Fruit fly (Drosophila melanogaster) whole organism, embryonic: ENCODE data around the gene CRAT.

Source experiments
- Bdp1 ChIP-seq: fragments of 200-800 bp; sonication (Bioruptor generic); optimal IDR thresholded peaks from 3 replicates; lab custom pipeline; 2016; ENCODE audit warnings: missing biosample characterization, missing genetic modification characterization
- CG10543 ChIP-seq: fragments of 200-800 bp; sonication (Bioruptor generic); optimal IDR thresholded peaks from 3 replicates; lab custom pipeline; 2017; ENCODE audit warnings: missing biosample characterization, mild to moderate bottlenecking, missing genetic modification characterization, moderate library complexity
- CG10565 ChIP-seq: fragments of 200-800 bp; sonication (Bioruptor generic); optimal IDR thresholded peaks from 3 replicates; lab custom pipeline; 2016; ENCODE audit warnings: missing biosample characterization, mild to moderate bottlenecking, missing genetic modification characterization
- CG12769 ChIP-seq: fragments of 200-800 bp; sonication (Bioruptor generic); optimal IDR thresholded peaks from 2 replicates; lab custom pipeline; 2019; ENCODE audit warnings: missing biosample characterization, mild to moderate bottlenecking, missing genetic modification characterization, moderate library complexity
- CG13424 ChIP-seq: fragments of 200-800 bp; sonication (Bioruptor generic); optimal IDR thresholded peaks from 2 replicates; lab custom pipeline; 2019; ENCODE audit warnings: missing biosample characterization, mild to moderate bottlenecking, missing genetic modification characterization, moderate library complexity
- CG13775 ChIP-seq: fragments of 200-800 bp; sonication (Bioruptor generic); optimal IDR thresholded peaks from 3 replicates; lab custom pipeline; 2017; ENCODE audit warnings: missing biosample characterization, mild to moderate bottlenecking, missing genetic modification characterization
- CG1792 ChIP-seq: fragments of 200-800 bp; sonication (Bioruptor generic); optimal IDR thresholded peaks from 2 replicates; lab custom pipeline; 2016; ENCODE audit warnings: missing biosample characterization, missing genetic modification characterization
- CG2129 ChIP-seq: fragments of 200-800 bp; sonication (Bioruptor generic); IDR thresholded peaks from 2 replicates; pipeline ENCODE4 v1.3.6; 2022; ENCODE audit warnings: missing biosample characterization, missing genetic modification characterization; ENCODE audit not compliant: partially characterized antibody
- CG2678 ChIP-seq: fragments of 200-800 bp; sonication (Bioruptor generic); optimal IDR thresholded peaks from 3 replicates; lab custom pipeline; 2019; ENCODE audit warnings: missing biosample characterization, mild to moderate bottlenecking, missing genetic modification characterization, moderate library complexity
- CG34376 ChIP-seq: fragments of 200-800 bp; sonication (Bioruptor generic); optimal IDR thresholded peaks from 2 replicates; lab custom pipeline; 2018; ENCODE audit warnings: missing biosample characterization, mild to moderate bottlenecking, missing genetic modification characterization
- CG3847 ChIP-seq: fragments of 200-800 bp; sonication (Bioruptor generic); IDR thresholded peaks from 2 replicates; pipeline ENCODE4 v1.3.6; 2022; ENCODE audit warnings: missing biosample characterization, missing genetic modification characterization
- CG4404 ChIP-seq: fragments of 200-800 bp; sonication (Bioruptor generic); IDR thresholded peaks from 2 replicates; pipeline ENCODE4 v1.3.6; 2022; ENCODE audit warnings: missing biosample characterization, missing genetic modification characterization
- CG6765 ChIP-seq: fragments of 200-800 bp; sonication (Bioruptor generic); optimal IDR thresholded peaks from 3 replicates; lab custom pipeline; 2017; ENCODE audit warnings: missing biosample characterization, mild to moderate bottlenecking, missing genetic modification characterization
- CG8359 ChIP-seq: fragments of 200-800 bp; sonication (Bioruptor generic); optimal IDR thresholded peaks from 2 replicates; lab custom pipeline; 2017; ENCODE audit warnings: missing biosample characterization, mild to moderate bottlenecking, missing genetic modification characterization, borderline replicate concordance
- CG9817 ChIP-seq: fragments of 200-800 bp; sonication (Bioruptor generic); optimal IDR thresholded peaks from 2 replicates; lab custom pipeline; 2018; ENCODE audit warnings: missing biosample characterization, mild to moderate bottlenecking, missing genetic modification characterization, moderate library complexity
- D19A ChIP-seq: fragments of 200-800 bp; optimal IDR thresholded peaks from 3 replicates; lab custom pipeline; 2019; ENCODE audit warnings: missing biosample characterization, mild to moderate bottlenecking, missing genetic modification characterization, moderate library complexity
- Ets65A ChIP-seq: fragments of 200-800 bp; sonication (Bioruptor generic); peaks from one replicate; lab custom pipeline; 2016; ENCODE audit warnings: missing biosample characterization, missing genetic modification characterization
- Ets97D ChIP-seq: fragments of 200-800 bp; sonication (Bioruptor generic); optimal IDR thresholded peaks from 3 replicates; lab custom pipeline; 2016; ENCODE audit warnings: missing biosample characterization, missing genetic modification characterization
- Hr78 ChIP-seq, 2 experiments: fragments of 200-800 bp in 1 of 2; fragments of >200 bp in 1 of 2; sonication (Bioruptor generic) in 1 of 2; optimal IDR thresholded peaks; 2 replicates each; lab custom pipeline; 2017 to 2019; ENCODE audit warnings: missing biosample characterization in 2 of 2, missing genetic modification characterization in 2 of 2, mild to moderate bottlenecking in 1 of 2, moderate library complexity in 1 of 2
- Med ChIP-seq: fragments of 200-800 bp; sonication (Bioruptor generic); peaks from one replicate; lab custom pipeline; 2016; ENCODE audit warnings: missing biosample characterization, missing genetic modification characterization, mild to moderate bottlenecking, inconsistent platforms, moderate library complexity
- NK7.1 ChIP-seq: fragments of 200-800 bp; sonication (Bioruptor generic); optimal IDR thresholded peaks from 3 replicates; lab custom pipeline; 2016; ENCODE audit warnings: missing biosample characterization, missing genetic modification characterization
- Pdp1 ChIP-seq, 2 experiments: fragments of 200-800 bp; sonication (Bioruptor generic); optimal IDR thresholded peaks; 3 replicates each; lab custom pipeline; 2016; ENCODE audit warnings: missing biosample characterization in 2 of 2, missing genetic modification characterization in 2 of 2, mild to moderate bottlenecking in 1 of 2, moderate library complexity in 1 of 2
- Ptx1 ChIP-seq: fragments of 200-800 bp; sonication (Bioruptor generic); IDR thresholded peaks from 2 replicates; pipeline ENCODE4 v1.3.6; 2022; ENCODE audit warnings: missing biosample characterization, missing genetic modification characterization
- Vsx1 ChIP-seq: fragments of 200-800 bp; sonication (Bioruptor generic); optimal IDR thresholded peaks from 2 replicates; lab custom pipeline; 2017; ENCODE audit warnings: missing biosample characterization, mild to moderate bottlenecking, missing genetic modification characterization, missing genetic modification reagents
- bigmax ChIP-seq: fragments of 200-800 bp; sonication (Bioruptor generic); optimal IDR thresholded peaks from 2 replicates; lab custom pipeline; 2018; ENCODE audit warnings: missing biosample characterization, mild to moderate bottlenecking, missing genetic modification characterization
- cg ChIP-seq: fragments of 200-800 bp; sonication (Bioruptor generic); optimal IDR thresholded peaks from 3 replicates; lab custom pipeline; 2019; ENCODE audit warnings: missing biosample characterization, mild to moderate bottlenecking, missing genetic modification characterization, moderate library complexity
- chinmo ChIP-seq: fragments of 200-800 bp; sonication (Bioruptor generic); IDR thresholded peaks from 4 replicates; pipeline ENCODE4 v1.3.6; 2022; ENCODE audit warnings: missing biosample characterization, missing genetic modification characterization; ENCODE audit not compliant: partially characterized antibody
- crol ChIP-seq: fragments of 200-800 bp; sonication (Bioruptor generic); IDR thresholded peaks from 2 replicates; pipeline ENCODE4 v1.3.6; 2022; ENCODE audit warnings: missing biosample characterization, missing genetic modification characterization
- crp ChIP-seq, 2 experiments: fragments of 200-800 bp; sonication (Bioruptor generic); optimal IDR thresholded peaks; 2 replicates in 1 of 2; 3 replicates in 1 of 2; lab custom pipeline; 2017; ENCODE audit warnings: missing biosample characterization in 2 of 2, missing genetic modification characterization in 2 of 2, mild to moderate bottlenecking in 1 of 2, moderate library complexity in 1 of 2
- eve ChIP-seq, 2 experiments: fragments of >200 bp; optimal IDR thresholded peaks; 2 replicates each; lab custom pipeline; 2017; ENCODE audit warnings: missing biosample characterization in 2 of 2, missing genetic modification characterization in 2 of 2
- exex ChIP-seq: fragments of 200-800 bp; sonication (Bioruptor generic); optimal IDR thresholded peaks from 4 replicates; lab custom pipeline; 2018; ENCODE audit warnings: missing biosample characterization, mild to moderate bottlenecking, missing genetic modification characterization, moderate library complexity
- fru ChIP-seq: fragments of >200 bp; optimal IDR thresholded peaks from 2 replicates; lab custom pipeline; 2017
- gro ChIP-seq: fragments of 200-800 bp; sonication (Bioruptor generic); optimal IDR thresholded peaks from 2 replicates; lab custom pipeline; 2016; ENCODE audit warnings: missing biosample characterization, missing genetic modification characterization
- hth ChIP-seq: fragments of >200 bp; optimal IDR thresholded peaks from 2 replicates; lab custom pipeline; 2017; ENCODE audit warnings: inconsistent platforms
- kah ChIP-seq: fragments of 200-800 bp; sonication (Bioruptor generic); optimal IDR thresholded peaks from 2 replicates; lab custom pipeline; 2018; ENCODE audit warnings: missing biosample characterization, mild to moderate bottlenecking, missing genetic modification characterization
- ken ChIP-seq: fragments of 200-800 bp; sonication (Bioruptor generic); IDR thresholded peaks from 3 replicates; pipeline ENCODE4 v1.3.6; 2022; ENCODE audit warnings: missing biosample characterization, missing genetic modification characterization
- mirr ChIP-seq: fragments of 200-800 bp; sonication (Bioruptor generic); optimal IDR thresholded peaks from 3 replicates; lab custom pipeline; 2018; ENCODE audit warnings: missing biosample characterization, mild to moderate bottlenecking, missing genetic modification characterization
- nom ChIP-seq: fragments of 200-800 bp; sonication (Bioruptor generic); optimal IDR thresholded peaks from 2 replicates; lab custom pipeline; 2017; ENCODE audit warnings: missing biosample characterization, missing genetic modification characterization, mild to moderate bottlenecking, moderate library complexity, missing genetic modification reagents
- pros ChIP-seq: fragments of 200-800 bp; sonication (Bioruptor generic); optimal IDR thresholded peaks from 3 replicates; lab custom pipeline; 2019; ENCODE audit warnings: missing biosample characterization, mild to moderate bottlenecking, missing genetic modification characterization, moderate library complexity
- sd ChIP-seq: fragments of 200-800 bp; sonication (Bioruptor generic); optimal IDR thresholded peaks from 3 replicates; lab custom pipeline; 2018; ENCODE audit warnings: missing biosample characterization, mild to moderate bottlenecking, missing genetic modification characterization, moderate library complexity
- sug ChIP-seq: fragments of 200-800 bp; optimal IDR thresholded peaks from 2 replicates; lab custom pipeline; 2019; ENCODE audit warnings: missing biosample characterization, mild to moderate bottlenecking, missing genetic modification characterization, moderate library complexity
- twi ChIP-seq: fragments of 200-800 bp; optimal IDR thresholded peaks from 2 replicates; lab custom pipeline; 2019; ENCODE audit warnings: missing biosample characterization, mild to moderate bottlenecking, missing genetic modification characterization, moderate library complexity
- vvl ChIP-seq: fragments of 200-800 bp; sonication (Bioruptor generic); IDR thresholded peaks from 2 replicates; pipeline ENCODE4 v1.3.6; 2022; ENCODE audit warnings: missing biosample characterization, missing genetic modification characterization

CRAT gene

dm6 chr3R:6394247-6394522 is 18.3 kb upstream of the CRAT start:
- no peak for TF ChIP-seq Bdp1 (GFP tag; lab: Kevin White, UChicago)
- TF ChIP-seq sug (tag; lab: Kevin White, UChicago), result peak; percentile 49
- TF ChIP-seq D19A (tag; lab: Kevin White, UChicago), result peak; percentile 25
- no peak for TF ChIP-seq CG3847 (GFP tag; lab: Robert Waterston, UW)
- TF ChIP-seq exex (tag; lab: Kevin White, UChicago), result peak; percentile 62
- no peak for TF ChIP-seq CG13775 (GFP tag; lab: Kevin White, UChicago)
- peak; percentile 79 for TF ChIP-seq sd (tag; lab: Kevin White, UChicago)
- no peak for TF ChIP-seq fru
- no peak for TF ChIP-seq CG6765 (GFP tag; lab: Kevin White, UChicago)
- TF ChIP-seq Vsx1 (GFP tag; lab: Kevin White, UChicago), result no peak
- peak; percentile 23 for TF ChIP-seq gro
- no peak for TF ChIP-seq Ptx1
- peak; percentile 69 for TF ChIP-seq mirr (GFP tag; lab: Kevin White, UChicago)
- TF ChIP-seq CG2678 (tag; lab: Kevin White, UChicago), result no peak
- no peak for TF ChIP-seq Ets97D (GFP tag; lab: Kevin White, UChicago)
- peak in 1 of 2 experiments; percentile 48 for TF ChIP-seq eve (GFP tag; optimal IDR thresholded peaks at IDR 0.05; lab: Kevin White, UChicago)
- TF ChIP-seq CG10543 (GFP tag; lab: Kevin White, UChicago), result peak; percentile 1
- no peak for TF ChIP-seq hth (lab: Kevin White, UChicago)
- TF ChIP-seq kah (GFP tag; lab: Kevin White, UChicago), result peak; percentile 6
- TF ChIP-seq Hr78 (GFP tag; optimal IDR thresholded peaks at IDR 0.05; lab: Kevin White, UChicago), result peak in 1 of 2 experiments; percentile 71
- 0 out of 4 replicates have a peak, but pooled peaks have one; percentile 60 for TF ChIP-seq chinmo (GFP tag; lab: Robert Waterston, UW)
- peak; percentile 81 for TF ChIP-seq twi (tag; lab: Kevin White, UChicago)
- peak in 1 of 2 experiments; percentile 26 for TF ChIP-seq Pdp1 (GFP tag; optimal IDR thresholded peaks at IDR 0.05; lab: Kevin White, UChicago)
- TF ChIP-seq CG2129, result no peak
- no peak for TF ChIP-seq ken (GFP tag; lab: Robert Waterston, UW)
- no peak for TF ChIP-seq NK7.1 (GFP tag; lab: Kevin White, UChicago)
- TF ChIP-seq Med (GFP tag; lab: Kevin White, UChicago), result peak; percentile 37
- TF ChIP-seq crol, result peak; percentile 25; the same call in 1 of the 2 replicates
- no peak; the same call in 1 of the 2 replicates for TF ChIP-seq vvl (GFP tag; lab: Robert Waterston, UW)
- TF ChIP-seq CG10565 (GFP tag; lab: Kevin White, UChicago), result no peak
- TF ChIP-seq CG8359 (GFP tag; lab: Kevin White, UChicago), result no peak
- no peak for TF ChIP-seq CG4404 (GFP tag; lab: Robert Waterston, UW)

DNA sequence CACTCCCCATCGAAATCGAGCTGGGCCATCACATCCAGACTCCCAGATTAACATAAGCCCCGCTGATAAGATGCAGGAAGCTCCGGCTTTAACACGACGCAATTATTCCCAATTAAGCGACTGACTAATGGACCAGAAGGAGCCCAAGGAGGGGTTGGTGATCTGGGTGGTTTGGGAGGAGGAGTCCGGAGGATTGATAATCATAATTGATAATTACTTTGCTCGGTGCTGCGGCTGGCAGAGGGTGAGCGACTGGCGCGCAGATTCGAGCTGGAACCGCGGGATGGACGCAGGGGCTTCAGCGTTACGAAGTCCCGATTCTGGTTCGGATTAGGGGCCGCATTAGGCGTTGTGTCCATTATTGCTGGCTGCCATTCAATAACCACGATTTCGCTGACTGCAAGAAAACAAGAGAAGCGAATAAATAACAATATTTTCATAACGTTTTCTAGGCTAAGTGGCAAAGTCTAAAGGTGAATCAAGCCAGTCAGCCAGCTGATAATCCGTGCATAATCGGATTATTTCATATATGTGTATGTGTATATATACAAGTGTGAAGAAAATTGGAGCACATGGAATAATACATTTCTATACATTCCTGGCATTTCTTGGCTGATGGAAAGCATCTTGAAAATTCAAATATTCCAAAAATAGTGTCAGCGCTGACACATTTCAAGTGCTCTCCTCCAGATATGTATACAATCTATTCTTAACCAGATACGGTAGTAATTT is 17.8 kb upstream of the CRAT start:
- peak; percentile 30 for TF ChIP-seq pros (GFP tag; lab: Kevin White, UChicago)
- TF ChIP-seq sd (tag; lab: Kevin White, UChicago), result peak; percentile 97
- no peak for TF ChIP-seq CG9817 (tag; lab: Kevin White, UChicago)
- TF ChIP-seq Ets65A, result peak; percentile 76
- TF ChIP-seq Med (GFP tag; lab: Kevin White, UChicago), result peak; percentile 16
- TF ChIP-seq crol, result 0 out of 2 replicates have a peak, but pooled peaks have one; percentile 6
- no peak for TF ChIP-seq CG1792 (GFP tag; lab: Kevin White, UChicago)
- TF ChIP-seq CG13424 (tag; lab: Kevin White, UChicago), result no peak
- TF ChIP-seq bigmax (GFP tag; lab: Kevin White, UChicago), result no peak
- peak; percentile 44 for TF ChIP-seq CG12769
- peak; percentile 6 for TF ChIP-seq CG34376
- TF ChIP-seq crp (GFP tag; optimal IDR thresholded peaks at IDR 0.05; lab: Kevin White, UChicago), result no peak
- peak; percentile 7 for TF ChIP-seq cg
- peak; percentile 15 for TF ChIP-seq nom
